Worm (Caenorhabditis elegans) whole organism, L1 larva: ENCODE results near the gene F57G12.2.

Experiments
- C34B4.2 ChIP-seq: sonication (generic microtip); optimal IDR thresholded peaks from 2 replicates; lab custom pipeline; 2017; ENCODE audit warnings: mild to moderate bottlenecking, missing genetic modification characterization, missing compliant biosample characterization
- blmp-1 ChIP-seq: fragments of 150-350 bp; optimal IDR thresholded peaks from 2 replicates; lab custom pipeline; 2014; ENCODE audit warnings: missing biosample characterization, missing genetic modification characterization
- ceh-82 ChIP-seq, 3 experiments: fragments of 150-350 bp in 1 of 3; sonication (generic microtip) in 2 of 3; optimal IDR thresholded peaks; 2 replicates each; lab custom pipeline; 2014 to 2017; ENCODE audit warnings: missing biosample characterization in 3 of 3, missing genetic modification characterization in 3 of 3
- ces-1 ChIP-seq: fragments of 150-350 bp; optimal IDR thresholded peaks from 2 replicates; lab custom pipeline; 2014; ENCODE audit warnings: missing biosample characterization, missing genetic modification reagents, missing genetic modification characterization
- dpl-1 ChIP-seq, 3 experiments: fragments of 150-350 bp in 2 of 3; sonication (generic microtip) in 1 of 3; optimal IDR thresholded peaks; 2 replicates each; lab custom pipeline; 2014 to 2017; ENCODE audit warnings: missing biosample characterization in 3 of 3, missing genetic modification characterization in 3 of 3, missing genetic modification reagents in 3 of 3
- dsc-1 ChIP-seq: sonication (generic microtip); optimal IDR thresholded peaks from 2 replicates; lab custom pipeline; 2016; ENCODE audit warnings: mild to moderate bottlenecking, missing genetic modification characterization, missing compliant biosample characterization
- efl-1 ChIP-seq, 4 experiments: fragments of 150-350 bp; optimal IDR thresholded peaks in 3 of 4; peaks in 1 of 4; 1 replicate in 1 of 4; 2 replicates in 3 of 4; lab custom pipeline; 2014; ENCODE audit warnings: missing biosample characterization in 2 of 4, missing genetic modification characterization in 2 of 4, missing genetic modification reagents in 2 of 4
- efl-3 ChIP-seq: fragments of 200-800 bp; sonication (Bioruptor generic); optimal IDR thresholded peaks from 2 replicates; lab custom pipeline; 2018; ENCODE audit warnings: mild to moderate bottlenecking, missing genetic modification characterization, missing compliant biosample characterization
- elt-2 ChIP-seq: sonication (generic microtip); optimal IDR thresholded peaks from 2 replicates; lab custom pipeline; 2016; ENCODE audit warnings: missing genetic modification characterization, mild to moderate bottlenecking, inconsistent platforms, missing compliant biosample characterization, missing genetic modification reagents
- elt-3 ChIP-seq, 6 experiments: fragments of 150-350 bp in 1 of 6; sonication (generic microtip); optimal IDR thresholded peaks; 2 replicates each; lab custom pipeline; 2017 to 2018; ENCODE audit warnings: missing biosample characterization in 6 of 6, missing genetic modification characterization in 6 of 6, inconsistent platforms in 1 of 6
- fos-1 ChIP-seq: fragments of 150-350 bp; optimal IDR thresholded peaks from 2 replicates; lab custom pipeline; 2014; ENCODE audit warnings: missing biosample characterization, missing genetic modification characterization
- hlh-4 ChIP-seq: sonication (generic microtip); optimal IDR thresholded peaks from 2 replicates; lab custom pipeline; 2016; ENCODE audit warnings: mild to moderate bottlenecking, missing genetic modification characterization, missing compliant biosample characterization
- irx-1 ChIP-seq: sonication (generic microtip); optimal IDR thresholded peaks from 2 replicates; lab custom pipeline; 2016; ENCODE audit warnings: missing genetic modification characterization, missing compliant biosample characterization
- lin-13 ChIP-seq: fragments of 150-350 bp; optimal IDR thresholded peaks from 2 replicates; lab custom pipeline; 2014; ENCODE audit warnings: missing biosample characterization, missing genetic modification reagents, missing genetic modification characterization
- lin-14 ChIP-seq: fragments of 200-800 bp; sonication (Bioruptor generic); optimal IDR thresholded peaks from 2 replicates; lab custom pipeline; 2018; ENCODE audit warnings: mild to moderate bottlenecking, missing genetic modification characterization, moderate library complexity, missing compliant biosample characterization
- lin-35 ChIP-seq, 2 experiments: fragments of 150-350 bp; optimal IDR thresholded peaks; 2 replicates each; lab custom pipeline; 2014; ENCODE audit warnings: missing biosample characterization in 2 of 2, missing genetic modification characterization in 2 of 2, missing genetic modification reagents in 2 of 2
- lsy-2 ChIP-seq, 2 experiments: fragments of 150-350 bp; optimal IDR thresholded peaks; 2 replicates each; lab custom pipeline; 2014; ENCODE audit warnings: missing biosample characterization in 2 of 2, missing genetic modification characterization in 2 of 2
- mdl-1 ChIP-seq, 2 experiments: fragments of 150-350 bp; optimal IDR thresholded peaks; 2 replicates each; lab custom pipeline; 2014 to 2017; ENCODE audit warnings: missing biosample characterization in 2 of 2, missing genetic modification characterization in 2 of 2, inconsistent platforms in 1 of 2
- mef-2 ChIP-seq: fragments of 150-350 bp; optimal IDR thresholded peaks from 2 replicates; lab custom pipeline; 2014; ENCODE audit warnings: missing biosample characterization, missing genetic modification characterization
- mep-1 ChIP-seq: fragments of 150-350 bp; optimal IDR thresholded peaks from 2 replicates; lab custom pipeline; 2014; ENCODE audit warnings: missing biosample characterization, missing genetic modification characterization
- nhr-19 ChIP-seq: fragments of 200-800 bp; sonication (Bioruptor generic); conservative IDR thresholded peaks from 2 replicates; pipeline ENCODE4 v1.3.6; 2022; ENCODE audit warnings: missing genetic modification characterization, missing compliant biosample characterization
- nhr-20 ChIP-seq: sonication (generic microtip); optimal IDR thresholded peaks from 2 replicates; lab custom pipeline; 2016; ENCODE audit warnings: mild to moderate bottlenecking, missing genetic modification characterization, missing compliant biosample characterization
- nhr-47 ChIP-seq: sonication (generic microtip); optimal IDR thresholded peaks from 2 replicates; lab custom pipeline; 2016; ENCODE audit warnings: mild to moderate bottlenecking, missing genetic modification characterization, moderate library complexity, missing compliant biosample characterization
- nhr-71 ChIP-seq: sonication (generic microtip); optimal IDR thresholded peaks from 2 replicates; lab custom pipeline; 2016; ENCODE audit warnings: mild to moderate bottlenecking, missing genetic modification characterization, moderate library complexity, missing compliant biosample characterization
- nhr-77 ChIP-seq: fragments of 150-350 bp; optimal IDR thresholded peaks from 2 replicates; lab custom pipeline; 2014; ENCODE audit warnings: missing biosample characterization, missing genetic modification characterization
- nhr-84 ChIP-seq: sonication (generic microtip); optimal IDR thresholded peaks from 2 replicates; lab custom pipeline; 2017; ENCODE audit warnings: missing biosample characterization, missing genetic modification characterization
- nhr-85 ChIP-seq: sonication (generic microtip); peaks from one replicate; lab custom pipeline; 2016; ENCODE audit warnings: missing genetic modification characterization, inconsistent platforms, missing compliant biosample characterization
- nhr-90 ChIP-seq: sonication (generic microtip); optimal IDR thresholded peaks from 2 replicates; lab custom pipeline; 2016; ENCODE audit warnings: mild to moderate bottlenecking, missing genetic modification characterization, missing compliant biosample characterization; ENCODE audit not compliant: poor library complexity
- pax-3 ChIP-seq: fragments of 200-800 bp; sonication (Bioruptor generic); optimal IDR thresholded peaks from 2 replicates; lab custom pipeline; 2018; ENCODE audit warnings: mild to moderate bottlenecking, missing genetic modification characterization, moderate library complexity, missing compliant biosample characterization
- rnt-1 ChIP-seq: sonication (generic microtip); optimal IDR thresholded peaks from 2 replicates; lab custom pipeline; 2016; ENCODE audit warnings: mild to moderate bottlenecking, missing genetic modification characterization, moderate library complexity, missing compliant biosample characterization
- skn-1 ChIP-seq: fragments of 150-350 bp; optimal IDR thresholded peaks from 2 replicates; lab custom pipeline; 2014; ENCODE audit warnings: missing biosample characterization, missing genetic modification characterization
- snu-23 ChIP-seq: sonication (generic microtip); optimal IDR thresholded peaks from 2 replicates; lab custom pipeline; 2016; ENCODE audit warnings: missing genetic modification characterization, missing compliant biosample characterization
- sup-37 ChIP-seq: fragments of 200-800 bp; sonication (Bioruptor generic); optimal IDR thresholded peaks from 2 replicates; lab custom pipeline; 2018; ENCODE audit warnings: mild to moderate bottlenecking, missing genetic modification characterization, missing compliant biosample characterization
- swsn-7 ChIP-seq: sonication (generic microtip); optimal IDR thresholded peaks from 2 replicates; lab custom pipeline; 2016; ENCODE audit warnings: missing genetic modification characterization, missing compliant biosample characterization
- tbx-2 ChIP-seq: sonication (generic microtip); optimal IDR thresholded peaks from 2 replicates; lab custom pipeline; 2016; ENCODE audit warnings: missing genetic modification characterization, missing compliant biosample characterization
- unc-86 ChIP-seq: sonication (generic microtip); optimal IDR thresholded peaks from 2 replicates; lab custom pipeline; 2016; ENCODE audit warnings: missing genetic modification characterization, missing compliant biosample characterization
- ztf-11 ChIP-seq, 2 experiments: sonication (generic microtip); optimal IDR thresholded peaks; 2 replicates each; lab custom pipeline; 2016 to 2017; ENCODE audit warnings: missing genetic modification characterization in 2 of 2, missing biosample characterization in 1 of 2, missing compliant biosample characterization in 1 of 2
- ztf-4 ChIP-seq: fragments of 150-350 bp; optimal IDR thresholded peaks from 2 replicates; lab custom pipeline; 2014; ENCODE audit warnings: missing biosample characterization, missing genetic modification characterization

F57G12.2 gene

ce11 chrX:12176394-12176793, 16.5 kb upstream of the F57G12.2 start:
- TF ChIP-seq nhr-71 (tag; lab: Kevin White, UChicago) (peak; percentile 61), dpl-1 (GFP tag; optimal IDR thresholded peaks at IDR 0.05; lab: Kevin White, UChicago) (peak in 1 of 3 experiments; percentile 3), nhr-90 (tag; lab: Kevin White, UChicago) (peak; percentile 50), blmp-1 (tag; lab: Kevin White, UChicago) (peak; percentile 99), nhr-47 (tag; lab: Kevin White, UChicago) (peak; percentile 2), pax-3 (tag; lab: Kevin White, UChicago) (no peak), skn-1 (tag; lab: Kevin White, UChicago) (peak; percentile 68), irx-1 (tag; lab: Kevin White, UChicago) (peak; percentile 11), snu-23 (GFP tag; lab: Kevin White, UChicago) (peak; percentile 52), efl-3 (GFP tag; lab: Kevin White, UChicago) (no peak), mdl-1 (tag; optimal IDR thresholded peaks at IDR 0.05; lab: Kevin White, UChicago) (peak in 1 of 2 experiments; percentile 24), ztf-4 (peak; percentile 50), C34B4.2 (tag; lab: Kevin White, UChicago) (no peak), nhr-85 (tag; lab: Kevin White, UChicago) (peak; percentile 83), rnt-1 (tag; lab: Kevin White, UChicago) (peak; percentile 30), nhr-84 (tag; lab: Kevin White, UChicago) (no peak), lsy-2 (tag; optimal IDR thresholded peaks at IDR 0.05; lab: Kevin White, UChicago) (peak in 1 of 2 experiments; percentile 54), ceh-82 (tag; optimal IDR thresholded peaks at IDR 0.05; lab: Kevin White, UChicago) (no peak), lin-14 (GFP tag; lab: Kevin White, UChicago) (peak; percentile 35), lin-13 (GFP tag; lab: Kevin White, UChicago) (peak; percentile 13), lin-35 (GFP tag; optimal IDR thresholded peaks at IDR 0.05; lab: Kevin White, UChicago) (peak in 1 of 2 experiments; percentile 1), swsn-7 (tag; lab: Kevin White, UChicago) (no peak), ces-1 (GFP tag; lab: Kevin White, UChicago) (no peak), nhr-20 (peak; percentile 61), mep-1 (tag; lab: Kevin White, UChicago) (peak; percentile 74), elt-3 (tag; optimal IDR thresholded peaks at IDR 0.05; lab: Kevin White, UChicago) (peak in 1 of 6 experiments; percentile 15)

ce11 chrX:12175667-12176278, 15.9 kb upstream of the F57G12.2 start:
- TF ChIP-seq nhr-19 (GFP tag; lab: Robert Waterston, UW) (peak; percentile 19; the same call in 1 of the 2 replicates), dsc-1 (tag; lab: Kevin White, UChicago) (peak; percentile 45), efl-1 (optimal IDR thresholded peaks at IDR 0.05; lab: Kevin White, UChicago) (no peak), efl-1 (GFP tag; optimal IDR thresholded peaks at IDR 0.05 in 1 of 2; lab: Kevin White, UChicago) (peak in 1 of 2 experiments; percentile 50), nhr-20 (peak; percentile 28), lin-35 (GFP tag; optimal IDR thresholded peaks at IDR 0.05; lab: Kevin White, UChicago) (no peak), ceh-82 (tag; optimal IDR thresholded peaks at IDR 0.05; lab: Kevin White, UChicago) (peak in 2 of 3 experiments; percentile 1 to 6), mef-2 (no peak), lin-14 (GFP tag; lab: Kevin White, UChicago) (peak; percentile 25), nhr-71 (tag; lab: Kevin White, UChicago) (peak; percentile 25), mep-1 (tag; lab: Kevin White, UChicago) (peak; percentile 17), tbx-2 (tag; lab: Kevin White, UChicago) (peak; percentile 10), fos-1 (no peak), nhr-77 (tag; lab: Kevin White, UChicago) (peak; percentile 18), sup-37 (peak; percentile 36)

ce11 chrX:12174686-12175404, 15.0 kb upstream of the F57G12.2 start:
- TF ChIP-seq ztf-11 (tag; optimal IDR thresholded peaks at IDR 0.05; lab: Kevin White, UChicago): peak in 1 of 2 experiments; percentile 45
- TF ChIP-seq lin-13 (GFP tag; lab: Kevin White, UChicago): no peak
- no peak for TF ChIP-seq hlh-4 (tag; lab: Kevin White, UChicago)
- TF ChIP-seq rnt-1 (tag; lab: Kevin White, UChicago): peak; percentile 7
- TF ChIP-seq snu-23 (GFP tag; lab: Kevin White, UChicago): peak; percentile 14
- TF ChIP-seq dsc-1 (tag; lab: Kevin White, UChicago): peak; percentile 65
- TF ChIP-seq unc-86: peak; percentile 48
- TF ChIP-seq elt-2 (tag; lab: Kevin White, UChicago): peak; percentile 11
- peak; percentile 40 for TF ChIP-seq nhr-71 (tag; lab: Kevin White, UChicago)
